Fruit fly (Drosophila melanogaster) whole organism, embryonic: Measurements from ENCODE around the gene CG16756.

ENCODE experiments used
- Adf1 ChIP-seq: fragments of 200-800 bp; sonication (Bioruptor generic); IDR thresholded peaks from 2 replicates; pipeline ENCODE4 v1.3.6; 2022; ENCODE audit warnings: missing biosample characterization, missing genetic modification characterization
- CG10959 ChIP-seq: fragments of 200-800 bp; sonication (Bioruptor generic); IDR thresholded peaks from 2 replicates; pipeline ENCODE4 v1.3.6; 2022; ENCODE audit warnings: missing biosample characterization, missing genetic modification characterization
- CG13296 ChIP-seq: fragments of 200-800 bp; sonication (Bioruptor generic); optimal IDR thresholded peaks from 3 replicates; lab custom pipeline; 2018; ENCODE audit warnings: missing biosample characterization, mild to moderate bottlenecking, missing genetic modification characterization
- CG14014 ChIP-seq: fragments of 200-800 bp; sonication (Bioruptor generic); IDR thresholded peaks from 2 replicates; pipeline ENCODE4 v1.3.6; 2022; ENCODE audit warnings: missing biosample characterization, missing genetic modification characterization
- CG2712 ChIP-seq: fragments of 200-800 bp; optimal IDR thresholded peaks from 3 replicates; lab custom pipeline; 2019; ENCODE audit warnings: missing biosample characterization, mild to moderate bottlenecking, missing genetic modification characterization, moderate library complexity
- CG34422 ChIP-seq: fragments of 200-800 bp; sonication (Bioruptor generic); IDR thresholded peaks from 3 replicates; pipeline ENCODE4 v1.3.6; 2022; ENCODE audit warnings: missing biosample characterization, missing genetic modification characterization
- CG4360 ChIP-seq: fragments of 200-800 bp; sonication (Bioruptor generic); IDR thresholded peaks from 2 replicates; pipeline ENCODE4 v1.3.6; 2022; ENCODE audit warnings: missing biosample characterization, missing genetic modification characterization
- CG5245 ChIP-seq: fragments of 200-800 bp; sonication (Bioruptor generic); optimal IDR thresholded peaks from 3 replicates; lab custom pipeline; 2016; ENCODE audit warnings: missing biosample characterization, missing genetic modification characterization
- CG7745 ChIP-seq: fragments of 200-800 bp; sonication (Bioruptor generic); optimal IDR thresholded peaks from 2 replicates; lab custom pipeline; 2018; ENCODE audit warnings: missing biosample characterization, mild to moderate bottlenecking, missing genetic modification characterization, moderate library complexity
- CG9817 ChIP-seq: fragments of 200-800 bp; sonication (Bioruptor generic); optimal IDR thresholded peaks from 2 replicates; lab custom pipeline; 2018; ENCODE audit warnings: missing biosample characterization, mild to moderate bottlenecking, missing genetic modification characterization, moderate library complexity
- CkIIα-i1 ChIP-seq: fragments of 200-800 bp; sonication (Bioruptor generic); IDR thresholded peaks from 2 replicates; pipeline ENCODE4 v1.3.6; 2022; ENCODE audit warnings: missing biosample characterization, missing genetic modification characterization
- CoRest ChIP-seq: fragments of 200-800 bp; sonication (Bioruptor generic); optimal IDR thresholded peaks from 3 replicates; lab custom pipeline; 2018; ENCODE audit warnings: missing biosample characterization, mild to moderate bottlenecking, missing genetic modification characterization, moderate library complexity
- Dip2 ChIP-seq: fragments of 200-800 bp; sonication (Bioruptor generic); IDR thresholded peaks from 2 replicates; pipeline ENCODE4 v1.3.6; 2022; ENCODE audit warnings: missing biosample characterization, missing genetic modification characterization
- Doc3 ChIP-seq: fragments of 200-800 bp; sonication (Bioruptor generic); IDR thresholded peaks from 3 replicates; pipeline ENCODE4 v1.3.6; 2022; ENCODE audit warnings: missing biosample characterization, missing genetic modification characterization; ENCODE audit not compliant: partially characterized antibody
- Elba2 ChIP-seq: fragments of 200-800 bp; sonication (Bioruptor generic); optimal IDR thresholded peaks from 3 replicates; lab custom pipeline; 2016; ENCODE audit warnings: missing biosample characterization, missing genetic modification characterization
- Fer3 ChIP-seq: fragments of 200-800 bp; sonication (Bioruptor generic); optimal IDR thresholded peaks from 2 replicates; lab custom pipeline; 2018; ENCODE audit warnings: missing biosample characterization, mild to moderate bottlenecking, missing genetic modification characterization, moderate library complexity
- Med ChIP-seq: fragments of 200-800 bp; sonication (Bioruptor generic); peaks from one replicate; lab custom pipeline; 2016; ENCODE audit warnings: missing biosample characterization, missing genetic modification characterization, mild to moderate bottlenecking, inconsistent platforms, moderate library complexity
- Pdp1 ChIP-seq, 2 experiments: fragments of 200-800 bp; sonication (Bioruptor generic); optimal IDR thresholded peaks; 3 replicates each; lab custom pipeline; 2016; ENCODE audit warnings: missing biosample characterization in 2 of 2, missing genetic modification characterization in 2 of 2, mild to moderate bottlenecking in 1 of 2, moderate library complexity in 1 of 2
- Ravus ChIP-seq: fragments of 200-800 bp; sonication (Bioruptor generic); IDR thresholded peaks from 2 replicates; pipeline ENCODE4 v1.3.6; 2022; ENCODE audit warnings: missing biosample characterization, missing genetic modification characterization
- Trl ChIP-seq, 3 experiments: fragments of >200 bp in 2 of 3; fragments of 200-800 bp in 1 of 3; sonication (Bioruptor generic) in 1 of 3; optimal IDR thresholded peaks; 2 replicates in 1 of 3; 3 replicates in 2 of 3; lab custom pipeline; 2016 to 2017; ENCODE audit warnings: missing biosample characterization in 1 of 3, missing genetic modification characterization in 1 of 3
- YL-1 ChIP-seq: fragments of 200-800 bp; sonication (Bioruptor generic); optimal IDR thresholded peaks from 3 replicates; lab custom pipeline; 2017; ENCODE audit warnings: missing biosample characterization, mild to moderate bottlenecking, missing genetic modification characterization
- amos ChIP-seq: fragments of 200-800 bp; sonication (Bioruptor generic); IDR thresholded peaks from 2 replicates; pipeline ENCODE4 v1.3.6; 2022; ENCODE audit warnings: missing biosample characterization, missing genetic modification characterization; ENCODE audit not compliant: partially characterized antibody
- bigmax ChIP-seq: fragments of 200-800 bp; sonication (Bioruptor generic); optimal IDR thresholded peaks from 2 replicates; lab custom pipeline; 2018; ENCODE audit warnings: missing biosample characterization, mild to moderate bottlenecking, missing genetic modification characterization
- cg ChIP-seq: fragments of 200-800 bp; sonication (Bioruptor generic); optimal IDR thresholded peaks from 3 replicates; lab custom pipeline; 2019; ENCODE audit warnings: missing biosample characterization, mild to moderate bottlenecking, missing genetic modification characterization, moderate library complexity
- fd96Cb ChIP-seq: fragments of 200-800 bp; sonication (Bioruptor generic); optimal IDR thresholded peaks from 2 replicates; lab custom pipeline; 2018; ENCODE audit warnings: missing biosample characterization, mild to moderate bottlenecking, missing genetic modification characterization, moderate library complexity
- lab ChIP-seq: fragments of 200-800 bp; sonication (Bioruptor generic); optimal IDR thresholded peaks from 3 replicates; lab custom pipeline; 2017; ENCODE audit warnings: missing biosample characterization, missing genetic modification characterization, mild to moderate bottlenecking, moderate library complexity, missing genetic modification reagents
- lbe ChIP-seq: fragments of 200-800 bp; sonication (Bioruptor generic); optimal IDR thresholded peaks from 2 replicates; lab custom pipeline; 2016; ENCODE audit warnings: missing biosample characterization, mild to moderate bottlenecking, missing genetic modification characterization
- luna ChIP-seq: fragments of 200-800 bp; sonication (Bioruptor generic); optimal IDR thresholded peaks from 2 replicates; lab custom pipeline; 2016; ENCODE audit warnings: missing biosample characterization, missing genetic modification characterization
- nom ChIP-seq: fragments of 200-800 bp; sonication (Bioruptor generic); optimal IDR thresholded peaks from 2 replicates; lab custom pipeline; 2017; ENCODE audit warnings: missing biosample characterization, missing genetic modification characterization, mild to moderate bottlenecking, moderate library complexity, missing genetic modification reagents
- p53 ChIP-seq: fragments of 200-800 bp; sonication (Bioruptor generic); optimal IDR thresholded peaks from 2 replicates; lab custom pipeline; 2016; ENCODE audit warnings: missing biosample characterization, missing genetic modification characterization
- pros ChIP-seq: fragments of 200-800 bp; sonication (Bioruptor generic); optimal IDR thresholded peaks from 3 replicates; lab custom pipeline; 2019; ENCODE audit warnings: missing biosample characterization, mild to moderate bottlenecking, missing genetic modification characterization, moderate library complexity
- repo ChIP-seq: fragments of 200-800 bp; sonication (Bioruptor generic); optimal IDR thresholded peaks from 2 replicates; lab custom pipeline; 2016; ENCODE audit warnings: missing biosample characterization, missing genetic modification characterization
- sens ChIP-seq: fragments of 200-800 bp; sonication (Bioruptor generic); peaks from one replicate; lab custom pipeline; 2016; ENCODE audit warnings: missing biosample characterization, missing genetic modification characterization
- sens-2 ChIP-seq: fragments of 200-800 bp; sonication (Bioruptor generic); IDR thresholded peaks from 2 replicates; pipeline ENCODE4 v1.3.6; 2022; ENCODE audit warnings: missing biosample characterization, missing genetic modification characterization
- slou ChIP-seq: fragments of 200-800 bp; sonication (Bioruptor generic); optimal IDR thresholded peaks from 3 replicates; lab custom pipeline; 2016; ENCODE audit warnings: missing biosample characterization, missing genetic modification characterization
- twi ChIP-seq: fragments of 200-800 bp; optimal IDR thresholded peaks from 2 replicates; lab custom pipeline; 2019; ENCODE audit warnings: missing biosample characterization, mild to moderate bottlenecking, missing genetic modification characterization, moderate library complexity
- tx ChIP-seq: fragments of 200-800 bp; sonication (Bioruptor generic); optimal IDR thresholded peaks from 2 replicates; lab custom pipeline; 2016; ENCODE audit warnings: missing biosample characterization, missing genetic modification characterization
- vnd ChIP-seq: fragments of 200-800 bp; sonication (Bioruptor generic); IDR thresholded peaks from 3 replicates; pipeline ENCODE4 v1.3.6; 2022; ENCODE audit warnings: missing biosample characterization, missing genetic modification characterization; ENCODE audit not compliant: partially characterized antibody

The CG16756 gene

DNA sequence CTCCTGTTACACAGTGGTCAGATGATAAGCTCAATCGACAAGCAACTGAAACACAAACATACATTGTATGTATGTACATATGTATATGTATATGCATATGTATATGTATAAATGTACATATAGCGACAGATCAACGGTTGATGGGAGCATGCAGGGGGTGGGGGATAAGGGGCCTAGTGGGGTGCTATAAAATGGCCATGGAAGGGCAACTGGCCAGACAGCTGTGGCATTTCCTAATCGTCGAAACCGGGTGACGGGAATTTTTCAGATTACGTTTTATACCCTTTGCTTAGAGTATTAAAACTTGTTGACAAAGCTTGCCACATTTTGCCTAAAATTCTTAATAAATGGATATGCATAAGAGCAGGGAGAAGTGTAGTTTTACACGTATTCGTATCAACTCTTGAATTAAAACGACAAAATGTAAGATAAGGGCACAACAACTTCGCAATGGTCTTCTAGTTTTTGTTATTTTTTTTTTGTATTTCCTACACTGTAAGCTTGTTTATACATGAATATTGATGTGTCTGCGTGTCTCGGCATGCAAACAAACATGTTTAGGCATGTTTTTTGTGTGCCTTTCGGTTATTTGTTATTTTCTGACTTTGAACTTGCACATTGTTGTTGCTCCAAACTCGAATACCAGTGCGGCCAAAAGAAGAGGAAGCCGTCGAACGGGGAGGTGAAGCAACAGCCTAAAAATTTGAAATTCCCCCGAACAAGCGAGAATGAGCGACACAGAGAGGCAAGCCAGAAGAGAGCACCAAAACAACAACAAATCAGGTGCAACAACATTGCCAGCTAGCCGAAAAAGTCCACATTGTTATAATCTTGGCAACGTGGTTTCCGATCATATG is 8.0 kb upstream of the CG16756 start (continued):
- TF ChIP-seq CG2712: peak; percentile 52
- peak; percentile 57 to 74 for TF ChIP-seq Trl (optimal IDR thresholded peaks at IDR 0.05; lab: Kevin White, UChicago)
- peak; percentile 74 for TF ChIP-seq Trl (GFP tag; optimal IDR thresholded peaks at IDR 0.05; lab: Kevin White, UChicago)
- peak; percentile 81 for TF ChIP-seq CoRest (tag; lab: Kevin White, UChicago)
- TF ChIP-seq Dip2: no peak
- peak; percentile 50 for TF ChIP-seq CG5245 (GFP tag; lab: Kevin White, UChicago)
- peak; percentile 69 for TF ChIP-seq Fer3 (tag; lab: Kevin White, UChicago)
- peak; percentile 62 for TF ChIP-seq tx (GFP tag; lab: Kevin White, UChicago)
- no peak for TF ChIP-seq pros (GFP tag; lab: Kevin White, UChicago)
- peak; percentile 83 for TF ChIP-seq lab (GFP tag; lab: Kevin White, UChicago)
- 0 out of 2 replicates have a peak, but pooled peaks have one; percentile 16 for TF ChIP-seq CkIIα-i1 (GFP tag; lab: Robert Waterston, UW)
- no peak for TF ChIP-seq Doc3 (GFP tag; lab: Robert Waterston, UW)
- peak; percentile 35 for TF ChIP-seq slou (GFP tag; lab: Kevin White, UChicago)
- peak; percentile 68 for TF ChIP-seq CG13296 (GFP tag; lab: Kevin White, UChicago)

DNA sequence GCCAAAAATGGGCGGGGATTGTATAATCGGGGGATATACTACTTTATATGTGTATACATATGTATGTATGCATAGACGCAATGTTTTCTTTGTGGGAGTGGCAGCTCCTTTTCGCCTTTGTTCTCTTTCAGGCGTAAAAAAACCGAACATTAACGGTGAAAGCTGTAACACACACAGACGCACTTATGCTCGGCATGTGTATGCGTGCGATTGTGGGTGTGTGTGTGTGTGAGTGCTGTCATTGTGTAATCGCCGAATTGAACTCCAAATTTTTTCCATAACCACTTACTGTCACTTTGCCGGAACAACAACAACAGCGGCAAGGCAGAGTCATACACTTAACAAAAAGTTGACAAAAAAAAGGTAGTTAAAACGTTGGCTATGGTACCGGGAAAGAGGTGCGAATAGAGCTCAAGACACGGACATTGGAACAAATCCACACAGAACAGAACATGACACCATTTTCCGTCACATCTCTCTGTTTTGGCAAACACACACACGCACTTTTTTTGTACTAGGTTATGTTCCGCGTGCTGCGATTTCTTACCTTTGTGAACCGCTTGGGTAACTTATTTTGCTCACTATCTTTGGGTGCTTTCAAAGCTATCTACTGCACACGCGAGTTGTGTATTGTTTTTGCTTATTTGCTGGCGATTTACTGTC is 7.3 kb upstream of the CG16756 start:
- TF ChIP-seq CG4360 (GFP tag; lab: Robert Waterston, UW) (peak; percentile 60), amos (no peak), Adf1 (GFP tag; lab: Robert Waterston, UW) (0 out of 2 replicates have a peak, but pooled peaks have one; percentile 2), nom (no peak), bigmax (GFP tag; lab: Kevin White, UChicago) (peak; percentile 90), lbe (no peak), cg (GFP tag; lab: Kevin White, UChicago) (peak; percentile 81), luna (GFP tag; lab: Kevin White, UChicago) (no peak), YL-1 (GFP tag; lab: Kevin White, UChicago) (peak; percentile 56), p53 (GFP tag; lab: Kevin White, UChicago) (no peak), Ravus (GFP tag; lab: Robert Waterston, UW) (no peak), Elba2 (GFP tag; lab: Kevin White, UChicago) (no peak), Trl (optimal IDR thresholded peaks at IDR 0.05; lab: Kevin White, UChicago) (peak in 1 of 2 experiments; percentile 42), Trl (GFP tag; optimal IDR thresholded peaks at IDR 0.05; lab: Kevin White, UChicago) (no peak), Pdp1 (GFP tag; optimal IDR thresholded peaks at IDR 0.05; lab: Kevin White, UChicago) (peak in 1 of 2 experiments; percentile 96), sens-2 (no peak), CG34422 (GFP tag; lab: Robert Waterston, UW) (peak; percentile 55; the same call in 1 of the 3 replicates), repo (GFP tag; lab: Kevin White, UChicago) (no peak), twi (peak; percentile 27), sens (GFP tag; lab: Kevin White, UChicago) (peak; percentile 64), CG10959 (no peak), CG9817 (no peak), vnd (GFP tag; lab: Robert Waterston, UW) (no peak), CG7745 (no peak), Med (GFP tag; lab: Kevin White, UChicago) (peak; percentile 63), CG14014 (GFP tag; lab: Robert Waterston, UW) (peak; percentile 5; the same call in 1 of the 2 replicates), fd96Cb (no peak)
- TF ChIP-seq, all 482 proteins: peak for 12
